Fruit fly (Drosophila melanogaster): Measurements from ENCODE around the gene ana1.

Gene ana1

DNA sequence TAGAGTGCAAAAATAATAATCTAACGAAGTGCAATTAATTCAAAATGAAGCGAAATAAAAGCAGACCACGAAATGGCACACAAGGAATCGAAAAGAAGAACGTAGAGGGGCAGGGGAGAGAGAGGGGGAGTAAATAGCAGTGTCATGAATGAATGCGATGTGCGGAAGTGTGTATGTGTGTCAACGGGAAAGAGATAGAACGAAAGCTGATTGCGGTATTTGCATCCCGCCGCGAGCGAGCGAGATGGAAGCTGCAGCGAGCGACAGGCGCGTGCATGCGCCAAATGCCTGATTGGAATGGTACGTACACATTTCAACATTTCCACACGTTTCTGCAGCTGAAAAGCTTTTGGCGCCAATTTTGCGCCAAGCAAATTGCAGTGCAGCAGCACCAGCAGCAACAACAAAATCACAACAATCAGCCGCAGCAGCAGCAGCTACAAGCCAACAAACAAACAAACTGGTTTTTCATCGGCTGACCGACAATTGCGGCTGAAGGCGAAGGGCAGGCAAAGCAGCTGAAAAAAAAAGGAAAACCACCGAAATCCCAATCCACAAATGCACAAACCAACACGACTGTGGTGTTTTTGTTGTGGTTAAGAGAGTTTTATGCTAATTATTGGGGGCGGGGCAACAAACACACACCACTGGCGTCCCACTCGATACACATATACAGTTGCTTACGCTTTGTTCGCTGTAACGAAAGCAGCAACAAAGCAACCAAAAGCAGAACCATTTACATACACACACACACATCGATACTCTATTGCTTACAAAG, 51.7 kb downstream of the ana1 start:
- TF ChIP-seq CG8478 (optimal IDR thresholded peaks at IDR 0.05): no peak
- no peak for TF ChIP-seq CTCF (optimal IDR thresholded peaks at IDR 0.05)

DNA sequence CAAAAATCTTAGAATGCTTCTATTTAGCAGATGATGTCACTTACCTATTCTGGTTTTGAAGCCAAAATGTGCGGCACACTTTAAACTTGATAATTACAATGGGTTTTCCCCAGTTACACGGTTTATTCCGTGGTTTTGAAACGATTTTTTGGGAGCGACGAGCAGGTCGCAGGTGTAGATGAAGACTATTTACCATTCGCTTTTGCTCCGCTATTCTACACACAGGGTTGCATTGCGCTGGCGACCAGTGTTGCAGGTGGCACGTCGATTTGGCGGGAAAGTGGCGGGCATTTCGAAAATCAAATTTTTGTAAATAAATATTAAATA, 52.3 kb downstream of the ana1 start, which contains the start of gene REPTOR:
Gene REPTOR, minus strand, starts transcription at position 196 of the 327 bp plus-strand sequence.
- TF ChIP-seq CG8478 (optimal IDR thresholded peaks at IDR 0.05) (no peak), CTCF (optimal IDR thresholded peaks at IDR 0.05) (no peak)

DNA sequence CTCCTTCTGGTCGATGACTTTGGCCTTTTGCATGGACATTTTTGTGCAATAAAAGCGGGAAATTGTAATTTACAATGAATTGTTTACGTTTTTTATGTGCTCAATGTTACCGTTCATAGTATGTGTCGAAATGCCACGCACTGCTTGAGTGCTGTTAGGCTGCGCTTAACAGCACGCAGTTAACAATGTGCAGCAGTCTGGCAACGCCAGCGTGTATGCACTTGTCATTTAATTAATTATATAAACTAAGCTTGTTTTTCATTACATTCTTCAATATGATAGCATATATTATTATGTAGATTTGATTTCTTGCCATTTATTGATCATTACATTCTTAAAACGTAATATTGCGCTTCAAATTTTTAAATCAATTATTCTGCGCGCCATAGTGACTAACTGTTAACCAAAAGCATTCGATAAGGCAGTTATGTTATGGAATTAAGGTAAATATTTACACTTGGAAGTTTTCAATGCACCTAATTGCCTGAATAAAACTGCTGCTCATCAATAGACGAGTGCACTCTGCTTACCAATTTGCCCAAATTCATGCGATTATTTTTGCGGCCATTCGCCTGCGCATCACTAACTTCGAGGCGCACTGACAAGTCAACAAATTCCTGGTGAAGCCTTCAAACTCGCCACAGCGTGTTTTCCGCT, 54.8 kb downstream of the ana1 start, which contains the start of the genes CG13625 and mld:
Gene CG13625, minus strand, starts transcription at position 119 of the 657 bp plus-strand sequence.
Gene mld, plus strand, starts transcription at position 612 of the 657 bp plus-strand sequence.
- TF ChIP-seq CTCF (optimal IDR thresholded peaks at IDR 0.05) (peak in 1 of 2 experiments; percentile 50), CG8478 (optimal IDR thresholded peaks at IDR 0.05) (no peak)
